Fruit fly (Drosophila melanogaster): ENCODE data around the gene Oct-TyrR.

DNA sequence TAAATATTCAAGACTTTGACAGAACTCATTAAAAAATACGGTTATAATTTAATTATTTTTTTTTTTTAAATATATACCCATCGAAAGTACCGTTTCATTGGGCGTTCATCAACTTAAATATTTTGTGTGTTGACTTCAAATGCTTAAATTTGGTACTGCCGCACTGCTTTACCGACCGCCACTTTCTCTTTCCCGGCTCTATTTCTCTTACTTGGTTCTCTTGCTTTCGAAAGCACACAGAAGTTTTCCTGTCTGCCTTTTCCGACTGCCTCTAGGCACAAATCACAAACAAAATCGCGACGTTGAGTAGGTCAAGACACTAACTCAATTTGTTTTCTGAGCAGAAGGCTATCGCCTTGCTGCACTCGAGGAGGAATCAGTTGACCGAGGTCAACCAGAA, 40.8 kb upstream of the Oct-TyrR start:
- TF ChIP-seq CG8478 (optimal IDR thresholded peaks at IDR 0.05) (no peak), CTCF (optimal IDR thresholded peaks at IDR 0.05) (no peak)

Data from S2 (cell line).